Fruit fly (Drosophila melanogaster): ENCODE data around the gene ND-B8.

Gene ND-B8

DNA sequence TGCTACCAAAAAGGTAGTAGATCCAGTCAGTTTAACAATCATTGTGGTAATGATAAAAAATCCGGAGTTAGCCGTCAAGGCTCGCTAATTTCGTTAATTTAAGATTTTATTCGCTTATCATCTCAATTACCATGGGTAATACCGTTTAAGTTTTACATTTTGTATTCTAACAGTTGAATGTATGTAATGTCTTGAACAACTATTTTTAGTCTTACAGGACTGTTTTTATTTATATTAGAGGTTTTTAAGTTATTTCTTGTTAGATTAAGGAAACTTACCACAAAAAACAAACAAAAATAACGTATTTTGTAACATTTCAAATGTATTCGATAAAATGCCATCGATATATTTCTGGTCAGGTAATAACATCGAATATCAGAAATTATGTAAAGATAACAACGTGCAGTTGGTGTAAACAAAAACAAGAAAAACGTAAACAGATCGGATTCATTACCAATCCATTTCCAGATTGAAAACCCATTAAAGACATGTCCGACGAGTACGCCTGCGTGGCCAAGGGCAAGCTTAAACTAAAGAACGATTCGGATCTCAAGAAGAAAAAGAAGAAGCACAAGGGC is 12.3 kb upstream of the ND-B8 start, which contains the start of the genes Sfp24F and CG15432:
Gene Sfp24F, minus strand, starts transcription at position 51 of the 578 bp plus-strand sequence.
Gene CG15432, plus strand, starts transcription at position 311 of the 578 bp plus-strand sequence.
- TF ChIP-seq usp (GFP tag; optimal IDR thresholded peaks at IDR 0.05), result no peak
- TF ChIP-seq EcR (GFP tag; optimal IDR thresholded peaks at IDR 0.05), result no peak

DNA sequence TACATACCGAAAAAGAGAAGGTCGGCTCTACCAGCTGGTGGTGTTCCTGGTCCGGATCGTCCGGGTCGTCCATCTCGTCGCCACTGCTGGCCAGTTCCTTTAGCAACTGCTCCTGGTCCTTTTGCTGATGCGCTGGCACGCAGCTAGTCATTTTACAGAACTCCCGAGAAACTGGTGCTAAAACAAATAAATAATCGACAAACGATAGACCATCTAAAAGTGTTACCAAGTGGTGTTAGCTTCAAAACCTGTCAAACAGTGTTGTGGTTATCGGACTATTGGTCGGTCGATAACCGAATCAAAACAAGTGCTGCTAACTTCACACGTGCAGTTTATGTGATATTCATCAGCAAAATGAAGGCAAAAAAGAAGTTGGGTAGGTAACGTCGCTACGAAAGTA is 10.0 kb upstream of the ND-B8 start, which contains the start of the genes morgue and Elp3:
Gene morgue, minus strand, starts transcription at position 224 of the 400 bp plus-strand sequence.
Gene Elp3, plus strand, starts transcription at position 276 of the 400 bp plus-strand sequence.
- TF ChIP-seq CG8478 (optimal IDR thresholded peaks at IDR 0.05) (no peak), Dll (optimal IDR thresholded peaks at IDR 0.05) (no peak), pan (optimal IDR thresholded peaks at IDR 0.05) (no peak), usp (GFP tag; optimal IDR thresholded peaks at IDR 0.05) (no peak), psq (optimal IDR thresholded peaks at IDR 0.05) (no peak), EcR (GFP tag; optimal IDR thresholded peaks at IDR 0.05) (no peak)

DNA sequence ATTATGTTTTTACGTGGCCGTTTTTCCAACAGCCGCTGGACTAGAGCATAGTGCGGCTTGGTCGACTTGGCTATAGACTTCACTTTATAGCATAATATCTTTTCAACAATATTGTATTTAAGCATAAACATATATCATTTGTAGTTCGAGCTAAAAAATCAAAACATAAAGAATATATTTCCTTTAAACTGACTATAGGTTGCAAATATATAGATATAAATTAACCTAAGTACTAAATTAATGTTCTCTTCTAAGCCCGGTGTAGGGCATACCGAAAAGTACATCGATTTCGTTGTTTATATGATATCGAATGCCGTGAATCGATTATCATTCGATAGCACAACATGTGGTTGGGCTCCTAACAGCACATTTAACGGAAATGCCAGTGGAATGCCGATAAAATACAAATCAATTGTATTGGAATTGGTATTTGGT is 5.8 kb upstream of the ND-B8 start, which contains the start of gene MFS18:
Gene MFS18, minus strand, starts transcription at position 54 of the 435 bp plus-strand sequence.
- TF ChIP-seq Dll (optimal IDR thresholded peaks at IDR 0.05) (no peak), pan (optimal IDR thresholded peaks at IDR 0.05) (no peak), CG8478 (optimal IDR thresholded peaks at IDR 0.05) (no peak), usp (GFP tag; optimal IDR thresholded peaks at IDR 0.05) (no peak), psq (optimal IDR thresholded peaks at IDR 0.05) (no peak), EcR (GFP tag; optimal IDR thresholded peaks at IDR 0.05) (no peak)

DNA sequence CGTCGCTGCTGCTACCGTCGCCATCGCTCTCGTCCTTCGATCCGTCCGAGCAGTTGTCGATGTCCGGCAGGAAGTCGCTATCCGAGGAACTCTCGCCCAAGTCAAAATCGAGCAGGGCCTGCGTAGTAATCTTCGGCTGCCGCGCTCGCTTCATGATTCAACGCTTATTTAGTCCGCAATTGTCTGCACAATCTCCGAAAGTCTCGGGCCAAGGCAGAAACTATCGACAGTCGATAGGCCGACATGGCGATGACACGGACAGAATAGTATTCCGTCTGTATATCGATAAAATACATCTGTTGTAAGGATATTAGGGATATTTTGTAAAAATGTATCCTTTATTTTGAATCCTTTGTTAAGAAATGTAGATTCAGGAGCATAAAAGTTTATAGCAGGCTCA is 1.6 kb upstream of the ND-B8 start, which contains the start of gene CG15439:
Gene CG15439, minus strand, starts transcription at position 241 of the 400 bp plus-strand sequence.
- TF ChIP-seq psq (optimal IDR thresholded peaks at IDR 0.05) (no peak), EcR (GFP tag; optimal IDR thresholded peaks at IDR 0.05) (no peak), CG8478 (optimal IDR thresholded peaks at IDR 0.05) (no peak), Dll (optimal IDR thresholded peaks at IDR 0.05) (no peak), usp (GFP tag; optimal IDR thresholded peaks at IDR 0.05) (no peak), pan (optimal IDR thresholded peaks at IDR 0.05) (no peak)

DNA sequence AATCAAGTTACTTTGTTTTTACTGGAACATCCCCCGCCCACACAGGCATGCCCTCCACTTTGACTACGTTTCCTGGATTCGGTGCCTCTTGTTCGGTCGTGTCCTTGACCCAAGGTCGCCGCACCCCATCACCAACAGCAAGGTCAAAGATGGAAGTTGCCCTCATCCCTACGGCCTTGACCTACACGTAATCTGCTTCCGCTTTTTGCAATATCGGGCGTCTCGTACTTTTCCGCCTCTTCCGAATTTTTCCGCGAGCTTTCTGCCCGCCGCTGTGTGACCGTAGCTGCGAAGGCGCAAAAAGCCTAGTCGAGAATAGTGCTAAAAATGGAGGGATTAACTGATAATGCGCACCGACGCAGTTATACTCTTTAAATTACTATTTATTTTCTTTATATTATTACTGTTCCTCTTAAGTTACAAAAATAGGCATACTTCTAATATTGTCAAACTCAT is 2.1 kb downstream of the ND-B8 start, which contains the start of gene Gs1l:
Gene Gs1l, minus strand, starts transcription at position 269 of the 456 bp plus-strand sequence.
- TF ChIP-seq EcR (GFP tag; optimal IDR thresholded peaks at IDR 0.05) (no peak), psq (optimal IDR thresholded peaks at IDR 0.05) (no peak), usp (GFP tag; optimal IDR thresholded peaks at IDR 0.05) (no peak), CG8478 (optimal IDR thresholded peaks at IDR 0.05) (no peak), Dll (optimal IDR thresholded peaks at IDR 0.05) (no peak), pan (optimal IDR thresholded peaks at IDR 0.05) (no peak)

DNA sequence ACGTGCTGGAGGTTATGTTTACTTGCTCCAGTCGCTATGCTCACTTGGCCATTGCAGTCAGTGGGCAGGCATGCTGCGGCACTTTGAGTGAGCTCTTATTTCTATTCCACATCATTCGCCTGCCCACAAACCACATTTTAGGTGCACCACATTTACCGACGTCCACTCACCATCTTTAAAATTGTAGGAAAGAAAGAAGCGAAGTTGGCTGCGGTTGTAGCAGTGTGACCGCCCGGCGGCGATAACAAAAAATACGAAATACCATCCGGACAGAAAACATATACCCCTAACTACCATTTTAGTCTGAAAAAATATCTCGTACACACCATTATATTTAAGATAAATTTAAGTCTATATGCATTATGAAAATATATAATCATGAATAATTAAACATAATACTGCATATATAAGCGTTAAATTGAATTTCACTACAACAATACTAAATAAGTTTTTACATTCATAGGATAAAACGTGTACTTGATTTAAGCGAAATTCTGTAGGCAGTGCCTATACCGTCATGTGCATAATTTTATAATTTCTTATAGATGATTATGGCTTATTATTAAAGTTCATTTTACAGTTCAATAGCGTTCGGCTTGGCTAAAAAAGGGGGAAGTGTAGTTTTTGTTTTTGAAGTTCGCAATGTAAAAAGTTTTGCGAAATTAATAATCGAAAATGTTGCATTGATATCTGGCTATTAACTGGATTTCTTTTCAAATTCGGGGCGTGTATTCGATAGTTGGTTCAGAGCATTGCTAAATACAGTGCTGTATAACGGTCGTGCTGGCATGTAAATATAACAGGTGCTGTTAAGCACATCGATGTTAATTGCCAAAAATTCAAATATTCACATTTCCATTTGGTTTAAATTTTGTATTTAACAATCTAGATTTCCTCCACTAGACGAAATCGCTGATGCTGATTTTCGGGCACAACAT is 4.0 kb downstream of the ND-B8 start, which contains the start of gene RpL27A:
Gene RpL27A, minus strand, starts transcription at position 246 of the 938 bp plus-strand sequence.
- TF ChIP-seq EcR (GFP tag; optimal IDR thresholded peaks at IDR 0.05) (no peak), usp (GFP tag; optimal IDR thresholded peaks at IDR 0.05) (no peak), CG8478 (optimal IDR thresholded peaks at IDR 0.05) (no peak), Dll (optimal IDR thresholded peaks at IDR 0.05) (no peak), pan (optimal IDR thresholded peaks at IDR 0.05) (no peak)

DNA sequence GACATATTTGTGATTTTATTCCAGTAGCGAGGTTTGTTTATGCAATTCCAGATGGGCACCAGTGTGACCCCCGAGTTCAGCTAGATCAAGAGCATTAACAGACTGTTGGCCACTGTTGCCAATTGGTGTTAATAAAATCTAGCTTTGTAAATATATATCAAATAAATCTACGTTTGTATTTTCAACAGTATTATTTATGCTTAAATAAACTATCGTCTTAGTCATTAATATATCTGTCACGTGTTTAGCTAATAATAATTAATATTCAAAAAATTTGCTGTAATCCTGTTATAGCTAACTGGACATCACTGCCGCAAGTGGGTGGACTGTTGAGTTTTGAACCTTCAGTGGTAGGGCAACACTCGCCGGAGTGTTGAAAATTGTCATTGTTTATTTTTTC is 5.1 kb downstream of the ND-B8 start, which contains the start of the genes mRpL27 and CG15435:
Gene mRpL27, minus strand, starts transcription at position 96 of the 400 bp plus-strand sequence.
Gene CG15435, plus strand, starts transcription at position 187 of the 400 bp plus-strand sequence.
- TF ChIP-seq CG8478 (optimal IDR thresholded peaks at IDR 0.05) (no peak), EcR (GFP tag; optimal IDR thresholded peaks at IDR 0.05) (no peak), usp (GFP tag; optimal IDR thresholded peaks at IDR 0.05) (no peak), Dll (optimal IDR thresholded peaks at IDR 0.05) (no peak), psq (optimal IDR thresholded peaks at IDR 0.05) (no peak), pan (optimal IDR thresholded peaks at IDR 0.05) (no peak)

DNA sequence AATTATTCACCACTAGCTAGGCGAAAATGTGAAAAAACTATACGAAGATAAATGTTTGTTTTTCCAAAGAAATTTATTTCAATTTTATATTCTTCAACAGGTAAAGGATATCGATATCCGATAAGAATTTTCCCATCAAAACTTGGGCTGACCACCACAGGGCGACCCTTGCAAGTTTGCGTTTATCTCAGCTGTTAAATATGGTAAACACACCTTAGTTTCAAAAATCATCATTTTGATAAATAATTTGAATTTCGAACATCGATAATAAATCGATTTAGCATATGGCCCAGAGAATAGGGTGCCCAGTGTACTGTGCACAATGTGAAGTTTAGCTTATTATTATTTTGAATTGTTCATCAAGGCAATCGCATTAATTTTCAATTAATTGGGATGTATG is 8.9 kb downstream of the ND-B8 start, which contains the start of the genes CG15443 and Paris:
Gene CG15443, minus strand, starts transcription at position 125 of the 400 bp plus-strand sequence.
Gene Paris, plus strand, starts transcription at position 289 of the 400 bp plus-strand sequence.
- TF ChIP-seq pan (optimal IDR thresholded peaks at IDR 0.05) (no peak), psq (optimal IDR thresholded peaks at IDR 0.05) (no peak), Dll (optimal IDR thresholded peaks at IDR 0.05) (no peak), CG8478 (optimal IDR thresholded peaks at IDR 0.05) (no peak), EcR (GFP tag; optimal IDR thresholded peaks at IDR 0.05) (no peak), usp (GFP tag; optimal IDR thresholded peaks at IDR 0.05) (no peak)

DNA sequence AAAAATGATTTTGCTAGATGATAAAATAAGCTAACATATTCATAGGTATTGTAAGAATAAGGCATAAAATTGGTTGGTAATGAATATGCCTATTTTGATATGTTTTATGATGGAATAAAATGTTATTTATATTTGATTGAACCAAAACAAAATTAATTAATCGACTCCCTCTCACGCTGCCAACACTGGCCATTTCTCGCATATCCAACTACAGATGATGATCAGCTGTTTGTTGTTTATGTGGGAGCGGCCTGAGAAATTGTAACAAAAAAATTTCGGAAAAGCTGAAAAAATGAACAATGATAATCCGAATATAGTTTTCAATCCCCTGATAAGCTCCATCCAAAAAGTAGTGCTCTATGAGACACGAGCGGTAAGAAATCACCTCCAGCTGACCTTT is 10.5 kb downstream of the ND-B8 start, which contains the start of gene FIG4:
Gene FIG4, plus strand, starts transcription at position 229 of the 400 bp plus-strand sequence.
- TF ChIP-seq psq (optimal IDR thresholded peaks at IDR 0.05) (no peak), CG8478 (optimal IDR thresholded peaks at IDR 0.05) (no peak)

DNA sequence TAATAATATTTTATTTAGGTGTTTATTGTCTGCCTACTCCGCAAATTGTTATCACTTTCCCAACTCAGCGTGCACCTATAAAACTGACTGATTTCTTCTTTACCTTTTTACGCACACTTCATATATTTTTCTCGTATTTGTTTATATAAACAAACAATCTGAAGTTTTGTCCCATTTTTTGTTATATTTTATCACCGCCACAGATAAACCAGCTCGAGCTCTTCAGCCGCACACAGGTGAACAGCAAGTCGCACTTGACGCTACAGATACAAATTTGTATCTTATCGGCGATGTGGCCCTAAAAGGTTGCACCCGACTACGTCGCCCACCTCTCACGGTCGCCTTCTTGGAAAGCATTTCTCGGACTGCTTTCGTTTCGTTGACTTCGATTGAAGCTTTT is 21.0 kb downstream of the ND-B8 start:
- TF ChIP-seq Dll (optimal IDR thresholded peaks at IDR 0.05) (no peak), EcR (GFP tag; optimal IDR thresholded peaks at IDR 0.05) (no peak), CG8478 (optimal IDR thresholded peaks at IDR 0.05) (no peak), psq (optimal IDR thresholded peaks at IDR 0.05) (no peak), pan (optimal IDR thresholded peaks at IDR 0.05) (no peak)

DNA sequence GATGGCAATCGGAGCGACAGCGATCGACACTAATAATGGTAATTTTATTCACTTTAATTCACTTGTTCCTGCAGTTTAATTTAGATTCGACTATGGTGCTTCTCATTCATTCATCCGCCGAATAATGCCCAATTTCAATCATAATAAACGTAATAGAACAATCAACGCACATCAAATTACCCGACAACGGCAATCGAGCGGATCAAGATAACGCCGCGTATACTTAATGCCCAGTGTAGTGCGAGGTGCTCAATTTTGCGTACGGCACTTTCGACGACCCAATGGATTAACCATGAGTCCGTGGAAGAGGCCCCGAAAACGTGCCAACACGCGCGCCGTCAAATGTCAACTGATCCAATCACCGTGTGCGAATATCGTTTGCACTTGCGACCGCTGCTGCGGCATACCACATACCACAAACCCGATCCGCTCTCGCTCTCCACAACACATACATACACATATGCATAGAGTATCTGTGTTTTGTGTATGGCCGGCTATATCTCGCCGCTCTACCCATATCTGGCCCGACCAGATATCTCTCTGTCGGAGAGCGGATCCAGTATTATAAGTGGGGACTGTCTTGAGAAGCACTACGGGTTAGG is 22.3 kb downstream of the ND-B8 start, which contains the start of gene ine:
Gene ine, minus strand, starts transcription at position 351 of the 602 bp plus-strand sequence.
- TF ChIP-seq psq (optimal IDR thresholded peaks at IDR 0.05), result no peak
- no peak for TF ChIP-seq usp (GFP tag; optimal IDR thresholded peaks at IDR 0.05)
- no peak for TF ChIP-seq pan (optimal IDR thresholded peaks at IDR 0.05)
- no peak for TF ChIP-seq CG8478 (optimal IDR thresholded peaks at IDR 0.05)
- no peak for TF ChIP-seq Dll (optimal IDR thresholded peaks at IDR 0.05)
